Worm (Caenorhabditis elegans) whole organism, midembryonic: ENCODE measurements around the gene kdp-1.

Experiments
- T22C8.4 ChIP-seq: fragments of 200-800 bp; sonication (Bioruptor generic); IDR thresholded peaks from 2 replicates; pipeline ENCODE4 v1.3.6; 2022; ENCODE audit warnings: missing genetic modification characterization, missing compliant biosample characterization
- cog-1 ChIP-seq: sonication (generic microtip); optimal IDR thresholded peaks from 2 replicates; lab custom pipeline; 2016; ENCODE audit warnings: missing genetic modification characterization, missing compliant biosample characterization
- flt-1 ChIP-seq: fragments of 200-800 bp; sonication (Bioruptor generic); IDR thresholded peaks from 2 replicates; pipeline ENCODE4 v1.3.6; 2022; ENCODE audit warnings: missing genetic modification characterization, missing compliant biosample characterization
- klf-2 ChIP-seq: fragments of 200-800 bp; sonication (Bioruptor generic); conservative IDR thresholded peaks from 2 replicates; pipeline ENCODE4 v1.3.6; 2022; ENCODE audit warnings: missing genetic modification reagents, missing genetic modification characterization, missing compliant biosample characterization
- med-1 ChIP-seq: sonication (generic microtip); optimal IDR thresholded peaks from 2 replicates; lab custom pipeline; 2017; ENCODE audit warnings: missing genetic modification characterization, mild to moderate bottlenecking, missing compliant biosample characterization, antibody characterized with exemption, missing genetic modification reagents; ENCODE audit not compliant: insufficient read depth
- ref-1 ChIP-seq: fragments of 200-800 bp; sonication (Bioruptor generic); conservative IDR thresholded peaks from 2 replicates; pipeline ENCODE4 v1.3.6; 2022; ENCODE audit warnings: missing genetic modification reagents, missing genetic modification characterization, missing compliant biosample characterization
- tab-1 ChIP-seq: fragments of 200-800 bp; sonication (Bioruptor generic); IDR thresholded peaks from 2 replicates; pipeline ENCODE4 v1.3.6; 2022; ENCODE audit warnings: missing genetic modification characterization, missing compliant biosample characterization
- ztf-23 ChIP-seq: fragments of 200-800 bp; sonication (Bioruptor generic); IDR thresholded peaks from 2 replicates; pipeline ENCODE4 v1.3.6; 2022; ENCODE audit warnings: missing genetic modification reagents, missing genetic modification characterization, missing compliant biosample characterization
- ztf-29 ChIP-seq: fragments of 200-800 bp; sonication (Bioruptor generic); IDR thresholded peaks from 2 replicates; pipeline ENCODE4 v1.3.6; 2022; ENCODE audit warnings: missing genetic modification reagents, missing genetic modification characterization, missing compliant biosample characterization

The kdp-1 gene

ce11 chrIV:13289321-13289720 is 10.7 kb upstream of the kdp-1 start, which contains the start of gene Y67H2A.10:
Gene Y67H2A.10 (minus strand): TSS chrIV:13289504.
- no peak for TF ChIP-seq cog-1 (tag; lab: Kevin White, UChicago)

- TF ChIP-seq ref-1 (GFP tag; lab: Robert Waterston, UW) (no peak), tab-1 (GFP tag; lab: Robert Waterston, UW) (no peak), T22C8.4 (GFP tag; lab: Robert Waterston, UW) (no peak), klf-2 (GFP tag; lab: Robert Waterston, UW) (no peak), med-1 (GFP tag; lab: Kevin White, UChicago) (no peak), flt-1 (GFP tag; lab: Robert Waterston, UW) (no peak), cog-1 (tag; lab: Kevin White, UChicago) (no peak), ztf-23 (GFP tag; lab: Robert Waterston, UW) (no peak), ztf-29 (GFP tag; lab: Robert Waterston, UW) (no peak)
These were observed 9.7 kb upstream of the kdp-1 start for ce11 chrIV:13290239-13290638.

- peak; percentile 64; the same call in 1 of the 2 replicates for TF ChIP-seq ztf-23 (GFP tag; lab: Robert Waterston, UW)
- peak; percentile 71; the same call in 1 of the 2 replicates for TF ChIP-seq tab-1 (GFP tag; lab: Robert Waterston, UW)
- TF ChIP-seq ztf-29 (GFP tag; lab: Robert Waterston, UW), result no peak
These were observed 2.2 kb upstream of the kdp-1 start, which contains the start of the genes Y67H2A.2 and micu-1 for ce11 chrIV:13297746-13298145. Gene Y67H2A.2 (minus strand): TSS chrIV:13297819. Gene micu-1 (plus strand): TSS chrIV:13297926.

DNA sequence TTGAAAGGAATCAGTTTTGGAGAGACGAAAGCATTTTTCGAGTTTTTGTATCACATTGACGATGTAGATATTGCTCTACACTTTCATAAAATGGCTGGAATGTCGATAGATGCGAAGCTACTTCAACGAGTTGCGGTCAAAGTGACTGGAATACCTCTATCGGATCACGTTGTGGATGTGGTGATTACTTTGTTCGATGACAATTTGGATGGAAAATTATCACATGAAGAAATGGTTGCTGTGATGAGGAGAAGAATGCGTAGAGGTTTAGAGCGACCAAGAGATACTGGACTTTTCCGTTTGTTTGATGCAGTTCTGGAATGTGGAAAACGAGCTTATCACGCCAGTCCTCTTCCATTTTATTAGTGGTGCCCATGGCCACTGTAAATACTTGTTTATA is 340 bp upstream of the kdp-1 start:
- TF ChIP-seq flt-1 (GFP tag; lab: Robert Waterston, UW), result no peak
- TF ChIP-seq T22C8.4 (GFP tag; lab: Robert Waterston, UW), result no peak
- TF ChIP-seq cog-1 (tag; lab: Kevin White, UChicago), result no peak
- TF ChIP-seq ztf-23 (GFP tag; lab: Robert Waterston, UW), result no peak
- TF ChIP-seq med-1 (GFP tag; lab: Kevin White, UChicago), result no peak
- TF ChIP-seq ref-1 (GFP tag; lab: Robert Waterston, UW), result no peak
- no peak for TF ChIP-seq tab-1 (GFP tag; lab: Robert Waterston, UW)
- TF ChIP-seq klf-2 (GFP tag; lab: Robert Waterston, UW), result no peak
- TF ChIP-seq ztf-29 (GFP tag; lab: Robert Waterston, UW), result no peak

ce11 chrIV:13300591-13300990 is 603 bp downstream of the kdp-1 start, which contains the start of gene csn-6:
Gene csn-6 (plus strand): TSS chrIV:13300824.
- TF ChIP-seq cog-1 (tag; lab: Kevin White, UChicago) (no peak), tab-1 (GFP tag; lab: Robert Waterston, UW) (no peak), klf-2 (GFP tag; lab: Robert Waterston, UW) (no peak), ztf-23 (GFP tag; lab: Robert Waterston, UW) (no peak), T22C8.4 (GFP tag; lab: Robert Waterston, UW) (no peak), ref-1 (GFP tag; lab: Robert Waterston, UW) (no peak)

DNA sequence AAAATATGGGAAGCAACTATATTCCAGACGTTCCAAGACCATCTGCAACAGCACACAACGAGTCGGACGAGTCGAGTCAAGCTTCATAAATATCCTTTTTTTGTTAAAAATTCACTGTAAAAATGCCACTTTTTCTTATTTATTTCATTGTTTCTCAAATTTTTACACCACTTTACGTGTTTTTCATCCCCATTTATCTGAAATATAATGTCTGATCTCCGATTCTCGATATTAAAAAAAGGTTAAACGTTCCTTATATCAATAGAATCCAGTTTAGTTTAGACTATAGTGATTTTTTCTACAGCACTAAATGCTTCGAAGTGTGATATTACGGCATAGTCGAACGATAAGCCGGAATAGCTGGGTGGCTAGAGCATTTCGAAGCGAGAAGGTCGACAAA is 3.5 kb downstream of the kdp-1 start, which contains the start of gene Y67H2A.7:
TSS of gene Y67H2A.7 (plus strand) at position 301 of the 400 bp plus-strand sequence.
- TF ChIP-seq ztf-29 (GFP tag; lab: Robert Waterston, UW) (no peak), ztf-23 (GFP tag; lab: Robert Waterston, UW) (no peak), klf-2 (GFP tag; lab: Robert Waterston, UW) (no peak), cog-1 (tag; lab: Kevin White, UChicago) (no peak), med-1 (GFP tag; lab: Kevin White, UChicago) (no peak), flt-1 (GFP tag; lab: Robert Waterston, UW) (no peak), T22C8.4 (GFP tag; lab: Robert Waterston, UW) (no peak), tab-1 (GFP tag; lab: Robert Waterston, UW) (no peak)

DNA sequence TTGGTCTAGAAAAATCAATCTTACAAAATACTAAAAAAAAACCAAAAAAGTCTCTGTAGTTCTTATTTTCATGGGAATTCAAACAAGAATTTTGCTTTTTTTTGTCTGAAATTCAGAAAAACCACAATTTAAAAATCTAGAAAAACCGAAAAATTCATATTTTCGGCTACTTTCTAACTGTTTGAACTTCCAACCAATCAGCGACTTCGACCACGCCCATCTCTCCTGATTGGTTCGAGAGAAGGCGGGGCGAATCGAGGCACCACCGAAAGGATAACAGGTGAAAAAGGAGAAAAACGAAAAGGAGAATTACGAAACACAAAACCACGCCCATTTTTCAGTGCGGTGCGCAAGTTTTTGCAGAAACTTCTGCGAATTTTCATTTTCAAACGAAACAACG is 4.8 kb downstream of the kdp-1 start:
- TF ChIP-seq ztf-29 (GFP tag; lab: Robert Waterston, UW) (no peak), T22C8.4 (GFP tag; lab: Robert Waterston, UW) (no peak), cog-1 (tag; lab: Kevin White, UChicago) (no peak), flt-1 (GFP tag; lab: Robert Waterston, UW) (no peak)

DNA sequence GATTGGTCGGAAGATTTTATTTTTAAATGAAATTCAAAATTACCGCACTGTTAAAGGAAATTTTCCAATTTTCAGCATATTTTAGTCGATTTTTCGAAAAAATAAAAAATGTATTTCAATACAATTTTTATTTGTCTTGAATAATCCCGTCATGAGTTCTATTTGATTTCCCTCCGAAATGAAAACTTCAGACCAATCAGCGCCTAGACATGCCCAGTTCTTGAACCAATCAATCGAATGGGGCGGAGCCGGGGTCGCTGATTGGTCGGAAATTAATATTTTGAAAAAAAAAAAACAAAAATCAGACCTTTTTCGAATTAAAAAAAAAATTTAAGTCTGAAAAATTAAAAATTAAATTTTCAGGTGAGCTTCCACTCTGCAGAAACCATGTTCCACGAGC is 9.6 kb downstream of the kdp-1 start:
- TF ChIP-seq ref-1 (GFP tag; lab: Robert Waterston, UW) (no peak), ztf-29 (GFP tag; lab: Robert Waterston, UW) (no peak), T22C8.4 (GFP tag; lab: Robert Waterston, UW) (no peak), cog-1 (tag; lab: Kevin White, UChicago) (no peak), tab-1 (GFP tag; lab: Robert Waterston, UW) (no peak), ztf-23 (GFP tag; lab: Robert Waterston, UW) (no peak), flt-1 (GFP tag; lab: Robert Waterston, UW) (no peak), klf-2 (GFP tag; lab: Robert Waterston, UW) (no peak), med-1 (GFP tag; lab: Kevin White, UChicago) (no peak)

ce11 chrIV:13311331-13312034 is 11.5 kb downstream of the kdp-1 start:
- TF ChIP-seq T22C8.4 (GFP tag; lab: Robert Waterston, UW) (no peak), cog-1 (tag; lab: Kevin White, UChicago) (no peak), flt-1 (GFP tag; lab: Robert Waterston, UW) (no peak), klf-2 (GFP tag; lab: Robert Waterston, UW) (no peak), ztf-23 (GFP tag; lab: Robert Waterston, UW) (no peak), ztf-29 (GFP tag; lab: Robert Waterston, UW) (no peak), med-1 (GFP tag; lab: Kevin White, UChicago) (no peak), tab-1 (GFP tag; lab: Robert Waterston, UW) (no peak), ref-1 (GFP tag; lab: Robert Waterston, UW) (no peak)
